Worm (Caenorhabditis elegans): ENCODE measurements around the gene nas-22.

Gene nas-22

ce11 chrV:11443503-11443902, 31.0 kb upstream of the nas-22 start, which contains the start of gene F57B7.2:
F57B7.2 (minus strand) TSS chrV:11443603.
- TF ChIP-seq akir-1 (GFP tag; optimal IDR thresholded peaks at IDR 0.05) (no peak), T07F8.4 (tag; optimal IDR thresholded peaks at IDR 0.05) (no peak), mel-28 (tag; optimal IDR thresholded peaks at IDR 0.05; ENCODE audit: borderline replicate concordance) (no peak), nfya-1 (tag; optimal IDR thresholded peaks at IDR 0.05; ENCODE audit: borderline replicate concordance, insufficient read depth) (no peak), F52B5.7 (tag; optimal IDR thresholded peaks at IDR 0.05) (no peak), snpc-1.3 (tag; optimal IDR thresholded peaks at IDR 0.05; ENCODE audit: insufficient read depth) (no peak), ztf-26 (tag; optimal IDR thresholded peaks at IDR 0.05) (no peak), snpc-4 (GFP tag; optimal IDR thresholded peaks at IDR 0.05) (no peak), snpc-4 (tag; optimal IDR thresholded peaks at IDR 0.05) (no peak), cebp-1 (GFP tag; IDR thresholded peaks at IDR 0.05) (no peak), cebp-1 (tag; optimal IDR thresholded peaks at IDR 0.05) (no peak), F57C9.4 (tag; optimal IDR thresholded peaks at IDR 0.05) (no peak), ztf-28 (GFP tag; IDR thresholded peaks at IDR 0.05) (no peak), tbx-9 (tag; optimal IDR thresholded peaks at IDR 0.05; ENCODE audit: borderline replicate concordance) (no peak), F57A8.1 (GFP tag; optimal IDR thresholded peaks at IDR 0.05) (no peak), athp-1 (tag; optimal IDR thresholded peaks at IDR 0.05) (no peak)

- TF ChIP-seq madf-6 (GFP tag; IDR thresholded peaks at IDR 0.05), result no peak
- TF ChIP-seq cebp-2 (GFP tag; IDR thresholded peaks at IDR 0.05), result 0 out of 2 replicates have a peak, but pooled peaks have one; percentile 37
- TF ChIP-seq zfh-2 (GFP tag; conservative IDR thresholded peaks at IDR 0.05), result peak; percentile 82
- peak; percentile 33 for TF ChIP-seq madf-10 (tag; optimal IDR thresholded peaks at IDR 0.05)
- no peak for TF ChIP-seq cebp-1 (GFP tag; IDR thresholded peaks at IDR 0.05)
- no peak for TF ChIP-seq cebp-1 (tag; optimal IDR thresholded peaks at IDR 0.05)
Measured at ce11 chrV:11445375-11445774, 29.1 kb upstream of the nas-22 start.

- TF ChIP-seq nhr-179 (tag; optimal IDR thresholded peaks at IDR 0.05), result no peak
- TF ChIP-seq ztf-18 (tag; optimal IDR thresholded peaks at IDR 0.05), result no peak
- TF ChIP-seq F33H1.4 (GFP tag; IDR thresholded peaks at IDR 0.05), result no peak
- no peak for TF ChIP-seq somi-1 (GFP tag; optimal IDR thresholded peaks at IDR 0.05)
- no peak for TF ChIP-seq Y95B8A.8 (GFP tag; IDR thresholded peaks at IDR 0.05)
- no peak for TF ChIP-seq ama-1 (optimal IDR thresholded peaks at IDR 0.05)
- TF ChIP-seq ama-1 (GFP tag; optimal IDR thresholded peaks at IDR 0.05), result no peak
- TF ChIP-seq let-607 (tag; optimal IDR thresholded peaks at IDR 0.05), result no peak
- TF ChIP-seq cebp-1 (GFP tag; IDR thresholded peaks at IDR 0.05), result no peak
- no peak for TF ChIP-seq cebp-1 (tag; optimal IDR thresholded peaks at IDR 0.05)
Measured at ce11 chrV:11446297-11446696, 28.2 kb upstream of the nas-22 start, which contains the start of gene mig-17. mig-17 (plus strand) TSS chrV:11446685.

ce11 chrV:11449404-11449803, 25.1 kb upstream of the nas-22 start:
- no peak for TF ChIP-seq ztf-18 (tag; optimal IDR thresholded peaks at IDR 0.05)
- TF ChIP-seq egrh-3 (GFP tag; IDR thresholded peaks at IDR 0.05), result peak; percentile 81
- peak; percentile 93 for TF ChIP-seq zfh-2 (GFP tag; conservative IDR thresholded peaks at IDR 0.05)
- no peak for TF ChIP-seq zim-3 (tag; optimal IDR thresholded peaks at IDR 0.05)

ce11 chrV:11450257-11450656, 24.2 kb upstream of the nas-22 start, which contains the start of gene col-156:
col-156 (minus strand) TSS chrV:11450357.
- TF ChIP-seq rec-8 (tag; optimal IDR thresholded peaks at IDR 0.05) (no peak), pbrm-1 (GFP tag; IDR thresholded peaks at IDR 0.05) (no peak), snpc-1.3 (tag; optimal IDR thresholded peaks at IDR 0.05; ENCODE audit: insufficient read depth) (no peak)
